Fruit fly (Drosophila melanogaster) whole organism, embryonic: ENCODE results near the gene wek.
A peak's percentile ranks its signal among the peaks of the same experiment; 100 is the strongest.

Experiments used
- Bgb ChIP-seq: fragments of 200-800 bp; sonication (Bioruptor generic); IDR thresholded peaks from 2 replicates; pipeline ENCODE4 v1.3.6; 2022; ENCODE audit warnings: missing biosample characterization, missing genetic modification characterization; ENCODE audit not compliant: partially characterized antibody
- BtbVII ChIP-seq: fragments of 200-800 bp; sonication (Bioruptor generic); optimal IDR thresholded peaks from 3 replicates; lab custom pipeline; 2017; ENCODE audit warnings: missing biosample characterization, mild to moderate bottlenecking, missing genetic modification characterization
- CG10654 ChIP-seq: fragments of 200-800 bp; sonication (Bioruptor generic); optimal IDR thresholded peaks from 2 replicates; lab custom pipeline; 2016; ENCODE audit warnings: missing biosample characterization, missing genetic modification characterization
- CG11398 ChIP-seq: fragments of 200-800 bp; sonication (Bioruptor generic); optimal IDR thresholded peaks from 2 replicates; lab custom pipeline; 2016; ENCODE audit warnings: missing biosample characterization, missing genetic modification characterization
- CG12155 ChIP-seq: fragments of 200-800 bp; sonication (Bioruptor generic); optimal IDR thresholded peaks from 3 replicates; lab custom pipeline; 2016; ENCODE audit warnings: missing biosample characterization, missing genetic modification characterization
- CG12219 ChIP-seq: fragments of 200-800 bp; sonication (Bioruptor generic); optimal IDR thresholded peaks from 3 replicates; lab custom pipeline; 2018; ENCODE audit warnings: missing biosample characterization, mild to moderate bottlenecking, missing genetic modification characterization
- CG14710 ChIP-seq: fragments of 200-800 bp; sonication (Bioruptor generic); optimal IDR thresholded peaks from 3 replicates; lab custom pipeline; 2019; ENCODE audit warnings: missing biosample characterization, mild to moderate bottlenecking, missing genetic modification characterization, moderate library complexity
- CG17359 ChIP-seq: fragments of 200-800 bp; sonication (Bioruptor generic); optimal IDR thresholded peaks from 3 replicates; lab custom pipeline; 2018; ENCODE audit warnings: missing biosample characterization, mild to moderate bottlenecking, missing genetic modification characterization, moderate library complexity
- CG17802 ChIP-seq: fragments of 200-800 bp; sonication (Bioruptor generic); optimal IDR thresholded peaks from 2 replicates; lab custom pipeline; 2018; ENCODE audit warnings: missing biosample characterization, mild to moderate bottlenecking, missing genetic modification characterization, moderate library complexity
- CG32532 ChIP-seq: fragments of 200-800 bp; sonication (Bioruptor generic); IDR thresholded peaks from 2 replicates; pipeline ENCODE4 v1.3.6; 2022; ENCODE audit warnings: missing biosample characterization, missing genetic modification characterization
- CG32772 ChIP-seq: fragments of 200-800 bp; sonication (Bioruptor generic); IDR thresholded peaks from 2 replicates; pipeline ENCODE4 v1.3.6; 2022; ENCODE audit warnings: missing biosample characterization, missing genetic modification characterization
- CG3281 ChIP-seq: fragments of 200-800 bp; sonication (Bioruptor generic); optimal IDR thresholded peaks from 3 replicates; lab custom pipeline; 2017; ENCODE audit warnings: missing biosample characterization, mild to moderate bottlenecking, missing genetic modification characterization
- CG34224 ChIP-seq: fragments of 200-800 bp; sonication (Bioruptor generic); IDR thresholded peaks from 3 replicates; pipeline ENCODE4 v1.3.6; 2022; ENCODE audit warnings: missing biosample characterization, missing genetic modification characterization; ENCODE audit not compliant: partially characterized antibody
- CG4404 ChIP-seq: fragments of 200-800 bp; sonication (Bioruptor generic); IDR thresholded peaks from 2 replicates; pipeline ENCODE4 v1.3.6; 2022; ENCODE audit warnings: missing biosample characterization, missing genetic modification characterization
- CG4617 ChIP-seq: fragments of 200-800 bp; sonication (Bioruptor generic); optimal IDR thresholded peaks from 3 replicates; lab custom pipeline; 2016; ENCODE audit warnings: missing biosample characterization, missing genetic modification characterization, borderline replicate concordance
- CG6175 ChIP-seq: fragments of 200-800 bp; sonication (Bioruptor generic); IDR thresholded peaks from 3 replicates; pipeline ENCODE4 v1.3.6; 2022; ENCODE audit warnings: missing biosample characterization, missing genetic modification characterization
- CG6813 ChIP-seq: fragments of 200-800 bp; sonication (Bioruptor generic); optimal IDR thresholded peaks from 2 replicates; lab custom pipeline; 2017; ENCODE audit warnings: missing biosample characterization, missing genetic modification characterization, mild to moderate bottlenecking, moderate library complexity, missing genetic modification reagents
- CG7745 ChIP-seq: fragments of 200-800 bp; sonication (Bioruptor generic); optimal IDR thresholded peaks from 2 replicates; lab custom pipeline; 2018; ENCODE audit warnings: missing biosample characterization, mild to moderate bottlenecking, missing genetic modification characterization, moderate library complexity
- CG9876 ChIP-seq: fragments of 200-800 bp; sonication (Bioruptor generic); optimal IDR thresholded peaks from 2 replicates; lab custom pipeline; 2016; ENCODE audit warnings: missing biosample characterization, missing genetic modification characterization
- Chrac-16 ChIP-seq: fragments of 200-800 bp; sonication (Bioruptor generic); optimal IDR thresholded peaks from 3 replicates; lab custom pipeline; 2016; ENCODE audit warnings: missing biosample characterization, missing genetic modification characterization
- CoRest ChIP-seq: fragments of 200-800 bp; sonication (Bioruptor generic); optimal IDR thresholded peaks from 3 replicates; lab custom pipeline; 2018; ENCODE audit warnings: missing biosample characterization, mild to moderate bottlenecking, missing genetic modification characterization, moderate library complexity
- Dfd ChIP-seq, 2 experiments: fragments of >200 bp; optimal IDR thresholded peaks; 2 replicates each; lab custom pipeline; 2017; ENCODE audit warnings: missing biosample characterization in 2 of 2, missing genetic modification characterization in 2 of 2
- E2f2 ChIP-seq: fragments of 200-800 bp; sonication (Bioruptor generic); IDR thresholded peaks from 2 replicates; pipeline ENCODE4 v1.3.6; 2022; ENCODE audit warnings: missing biosample characterization, missing genetic modification characterization
- Elba2 ChIP-seq: fragments of 200-800 bp; sonication (Bioruptor generic); optimal IDR thresholded peaks from 3 replicates; lab custom pipeline; 2016; ENCODE audit warnings: missing biosample characterization, missing genetic modification characterization
- Hmr ChIP-seq: fragments of 200-800 bp; sonication (Bioruptor generic); optimal IDR thresholded peaks from 3 replicates; lab custom pipeline; 2017; ENCODE audit warnings: mild to moderate bottlenecking, missing biosample characterization, missing genetic modification reagents, missing genetic modification characterization
- Lhr ChIP-seq: fragments of 200-800 bp; sonication (Bioruptor generic); optimal IDR thresholded peaks from 3 replicates; lab custom pipeline; 2017; ENCODE audit warnings: mild to moderate bottlenecking, missing biosample characterization, missing genetic modification reagents, missing genetic modification characterization
- MBD-R2 ChIP-seq: fragments of 200-800 bp; sonication (Bioruptor generic); IDR thresholded peaks from 2 replicates; pipeline ENCODE4 v1.3.6; 2022; ENCODE audit warnings: missing biosample characterization, missing genetic modification characterization
- Xrp1 ChIP-seq: fragments of 200-800 bp; sonication (Bioruptor generic); IDR thresholded peaks from 2 replicates; pipeline ENCODE4 v1.3.6; 2022; ENCODE audit warnings: missing biosample characterization, missing genetic modification characterization
- ato ChIP-seq: fragments of 200-800 bp; sonication (Bioruptor generic); IDR thresholded peaks from 2 replicates; pipeline ENCODE4 v1.3.6; 2022; ENCODE audit warnings: missing biosample characterization, missing genetic modification characterization; ENCODE audit not compliant: partially characterized antibody
- bcd ChIP-seq: fragments of 200-800 bp; sonication (Bioruptor generic); optimal IDR thresholded peaks from 2 replicates; lab custom pipeline; 2017; ENCODE audit warnings: missing biosample characterization, mild to moderate bottlenecking, missing genetic modification characterization
- croc ChIP-seq: fragments of 200-800 bp; sonication (Bioruptor generic); conservative IDR thresholded peaks from 3 replicates; pipeline ENCODE4 v1.3.6; 2022; ENCODE audit warnings: missing biosample characterization, missing genetic modification characterization
- da ChIP-seq: fragments of 200-800 bp; sonication (Bioruptor generic); optimal IDR thresholded peaks from 2 replicates; lab custom pipeline; 2016; ENCODE audit warnings: missing biosample characterization, missing genetic modification characterization
- dysf ChIP-seq: fragments of 200-800 bp; sonication (Bioruptor generic); IDR thresholded peaks from 3 replicates; pipeline ENCODE4 v1.3.6; 2022; ENCODE audit warnings: missing biosample characterization, missing genetic modification characterization
- fd64A ChIP-seq: fragments of 200-800 bp; sonication (Bioruptor generic); optimal IDR thresholded peaks from 3 replicates; lab custom pipeline; 2018; ENCODE audit warnings: missing biosample characterization, mild to moderate bottlenecking, missing genetic modification characterization
- fu2 ChIP-seq: fragments of 200-800 bp; sonication (Bioruptor generic); optimal IDR thresholded peaks from 2 replicates; lab custom pipeline; 2016; ENCODE audit warnings: missing biosample characterization, missing genetic modification characterization
- hbn ChIP-seq: fragments of 200-800 bp; sonication (Bioruptor generic); IDR thresholded peaks from 2 replicates; pipeline ENCODE4 v1.3.6; 2022; ENCODE audit warnings: missing biosample characterization, missing genetic modification characterization; ENCODE audit not compliant: partially characterized antibody
- lola ChIP-seq, 3 experiments: fragments of >200 bp in 2 of 3; fragments of 200-800 bp in 1 of 3; sonication (Bioruptor generic) in 1 of 3; optimal IDR thresholded peaks; 2 replicates each; lab custom pipeline; 2017 to 2019; ENCODE audit warnings: missing biosample characterization in 3 of 3, missing genetic modification characterization in 3 of 3, mild to moderate bottlenecking in 1 of 3, moderate library complexity in 1 of 3
- otp ChIP-seq: fragments of 200-800 bp; sonication (Bioruptor generic); IDR thresholded peaks from 3 replicates; pipeline ENCODE4, ENCODE4 v1.3.6; 2022; ENCODE audit warnings: missing biosample characterization, missing genetic modification characterization
- p53 ChIP-seq: fragments of 200-800 bp; sonication (Bioruptor generic); optimal IDR thresholded peaks from 2 replicates; lab custom pipeline; 2016; ENCODE audit warnings: missing biosample characterization, missing genetic modification characterization
- pfk ChIP-seq: fragments of 200-800 bp; sonication (Bioruptor generic); optimal IDR thresholded peaks from 2 replicates; lab custom pipeline; 2018; ENCODE audit warnings: missing biosample characterization, mild to moderate bottlenecking, missing genetic modification characterization, moderate library complexity
- rib ChIP-seq: fragments of 200-800 bp; sonication (Bioruptor generic); IDR thresholded peaks from 2 replicates; pipeline ENCODE4 v1.3.6; 2022; ENCODE audit warnings: missing biosample characterization, missing genetic modification characterization
- ro ChIP-seq: fragments of 200-800 bp; sonication (Bioruptor generic); IDR thresholded peaks from 2 replicates; pipeline ENCODE4 v1.3.6; 2022; ENCODE audit warnings: missing biosample characterization, missing genetic modification characterization
- sima ChIP-seq: fragments of 200-800 bp; sonication (Bioruptor generic); optimal IDR thresholded peaks from 2 replicates; lab custom pipeline; 2016; ENCODE audit warnings: missing biosample characterization, missing genetic modification characterization
- stc ChIP-seq: fragments of 200-800 bp; sonication (Bioruptor generic); IDR thresholded peaks from 2 replicates; pipeline ENCODE4 v1.3.6; 2022; ENCODE audit warnings: missing biosample characterization, missing genetic modification characterization
- tin ChIP-seq: fragments of 200-800 bp; sonication (Bioruptor generic); optimal IDR thresholded peaks from 3 replicates; lab custom pipeline; 2016; ENCODE audit warnings: missing biosample characterization, missing genetic modification characterization
- tio ChIP-seq: fragments of 200-800 bp; sonication (Bioruptor generic); optimal IDR thresholded peaks from 2 replicates; lab custom pipeline; 2017; ENCODE audit warnings: missing biosample characterization, missing genetic modification characterization, inconsistent platforms
- wek ChIP-seq: fragments of 200-800 bp; sonication (Bioruptor generic); optimal IDR thresholded peaks from 3 replicates; lab custom pipeline; 2018; ENCODE audit warnings: missing biosample characterization, mild to moderate bottlenecking, missing genetic modification characterization, moderate library complexity
- zfh2 ChIP-seq: fragments of 200-800 bp; sonication (Bioruptor generic); optimal IDR thresholded peaks from 2 replicates; lab custom pipeline; 2016; ENCODE audit warnings: missing biosample characterization, missing genetic modification characterization

wek gene

DNA sequence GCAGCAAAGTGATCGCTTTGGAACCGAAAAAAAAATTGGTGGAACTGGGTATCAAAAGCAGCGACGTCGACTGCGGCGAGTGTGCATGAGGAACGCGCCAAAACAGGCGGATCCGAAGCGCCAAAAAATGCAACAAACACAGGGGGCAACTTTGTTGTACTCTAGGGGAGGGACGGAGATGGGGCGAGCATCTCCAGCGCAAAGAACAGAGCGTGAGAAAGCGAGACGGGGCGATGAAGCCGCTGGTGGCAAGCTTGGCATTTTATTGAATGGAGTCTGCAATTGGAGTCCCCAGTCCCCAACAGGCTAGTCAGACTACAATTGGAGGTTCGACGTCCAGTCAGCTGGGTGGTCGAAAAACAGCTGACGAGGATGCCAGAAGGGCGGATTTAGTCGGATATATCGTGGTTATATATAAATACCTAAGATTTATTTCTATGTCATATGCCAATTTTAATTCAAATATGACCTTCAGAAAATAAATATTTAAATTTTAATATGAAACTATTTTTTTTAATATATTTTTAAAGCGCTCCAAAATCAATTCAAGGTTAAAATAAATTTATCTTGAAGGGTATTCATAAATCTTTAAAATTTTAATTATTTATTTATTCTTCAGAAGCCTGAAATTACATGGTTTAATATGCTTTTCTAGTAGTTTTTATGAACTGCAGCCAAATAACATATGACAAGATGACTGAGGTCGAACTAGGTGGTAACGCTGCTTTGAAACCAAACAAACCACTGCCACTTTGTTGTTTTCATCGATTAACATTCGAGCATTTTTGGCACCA lies 21.4 kb downstream of the wek start (continued):
- peak; percentile 88 for TF ChIP-seq BtbVII
- TF ChIP-seq bcd (GFP tag; lab: Kevin White, UChicago), result peak; percentile 92
- TF ChIP-seq croc (GFP tag; lab: Robert Waterston, UW), result peak; percentile 80
- TF ChIP-seq CG6813 (GFP tag; lab: Kevin White, UChicago), result peak; percentile 87
- no peak for TF ChIP-seq sima (GFP tag; lab: Kevin White, UChicago)
- TF ChIP-seq tio (GFP tag; lab: Kevin White, UChicago), result peak; percentile 89
- peak; percentile 62 for TF ChIP-seq CG32772 (GFP tag; lab: Robert Waterston, UW)
- TF ChIP-seq CG7745 (tag; lab: Kevin White, UChicago), result peak; percentile 23
- TF ChIP-seq CoRest (tag; lab: Kevin White, UChicago), result peak; percentile 98
- TF ChIP-seq pfk (GFP tag; lab: Kevin White, UChicago), result no peak
- peak; percentile 78 for TF ChIP-seq CG12155 (GFP tag; lab: Kevin White, UChicago)
- peak; percentile 40 for TF ChIP-seq CG4617 (GFP tag; lab: Kevin White, UChicago)
- TF ChIP-seq dysf (GFP tag; lab: Robert Waterston, UW), result peak; percentile 90
- no peak for TF ChIP-seq fd64A (GFP tag; lab: Kevin White, UChicago)
- peak; percentile 75 for TF ChIP-seq stc (GFP tag; lab: Robert Waterston, UW)
- peak; percentile 6 for TF ChIP-seq CG11398 (GFP tag; lab: Kevin White, UChicago)
- peak; percentile 90 for TF ChIP-seq Hmr (GFP tag; lab: Kevin White, UChicago)
- no peak for TF ChIP-seq CG34224
- TF ChIP-seq Chrac-16 (GFP tag; lab: Kevin White, UChicago), result peak; percentile 78
- no peak for TF ChIP-seq da (GFP tag; lab: Kevin White, UChicago)
- no peak for TF ChIP-seq ato (GFP tag; lab: Robert Waterston, UW)
- TF ChIP-seq tin (GFP tag; lab: Kevin White, UChicago), result peak; percentile 88
- peak; percentile 84 for TF ChIP-seq CG32532 (GFP tag; lab: Robert Waterston, UW)
- no peak for TF ChIP-seq hbn (GFP tag; lab: Robert Waterston, UW)
- TF ChIP-seq Elba2 (GFP tag; lab: Kevin White, UChicago), result no peak
- TF ChIP-seq Lhr (GFP tag; lab: Kevin White, UChicago), result peak; percentile 55
- no peak for TF ChIP-seq wek
- peak; percentile 83 for TF ChIP-seq CG17359 (tag; lab: Kevin White, UChicago)
- no peak for TF ChIP-seq CG9876 (GFP tag; lab: Kevin White, UChicago)
- peak in 1 of 3 experiments; percentile 98 for TF ChIP-seq lola (GFP tag; optimal IDR thresholded peaks at IDR 0.05; lab: Kevin White, UChicago)
- peak; percentile 65 for TF ChIP-seq MBD-R2 (GFP tag; lab: Robert Waterston, UW)
- TF ChIP-seq zfh2 (GFP tag; lab: Kevin White, UChicago), result peak; percentile 37
- TF ChIP-seq CG10654 (GFP tag; lab: Kevin White, UChicago), result peak; percentile 81
- TF ChIP-seq E2f2, result peak; percentile 54; the same call in 1 of the 2 replicates
- TF ChIP-seq CG17802 (tag; lab: Kevin White, UChicago), result peak; percentile 32
- TF ChIP-seq CG12219 (GFP tag; lab: Kevin White, UChicago), result peak; percentile 58
- TF ChIP-seq rib (GFP tag; lab: Robert Waterston, UW), result no peak
- TF ChIP-seq fu2 (GFP tag; lab: Kevin White, UChicago), result peak; percentile 4
- no peak; the same call in 2 of the 3 replicates for TF ChIP-seq CG6175 (GFP tag; lab: Robert Waterston, UW)
- TF ChIP-seq CG4404 (GFP tag; lab: Robert Waterston, UW), result no peak; the same call in none of the 2 replicates
- TF ChIP-seq Bgb (GFP tag; lab: Robert Waterston, UW), result no peak
- TF ChIP-seq p53 (GFP tag; lab: Kevin White, UChicago), result no peak
- TF ChIP-seq Dfd (GFP tag; optimal IDR thresholded peaks at IDR 0.05; lab: Kevin White, UChicago), result no peak
- 0 out of 3 replicates have a peak, but pooled peaks have one; percentile 32 for TF ChIP-seq otp (GFP tag; lab: Robert Waterston, UW)
- peak; percentile 97 for TF ChIP-seq CG14710 (tag; lab: Kevin White, UChicago)
- peak; percentile 93 for TF ChIP-seq CG3281 (GFP tag; lab: Kevin White, UChicago)
- TF ChIP-seq Xrp1 (GFP tag; lab: Robert Waterston, UW), result peak; percentile 91
- no peak; the same call in 1 of the 2 replicates for TF ChIP-seq ro
